Worm (Caenorhabditis elegans): ENCODE measurements around the gene osta-1.
A peak's percentile ranks its signal among the peaks of the same experiment; 100 is the strongest.

Gene osta-1

ce11 chrII:44740-45139, 38.3 kb downstream of the osta-1 start, which contains the start of gene rpoa-49:
Gene rpoa-49 (plus strand): TSS chrII:45040.
- TF ChIP-seq ceh-82 (tag; optimal IDR thresholded peaks at IDR 0.05) (no peak), blmp-1 (tag; optimal IDR thresholded peaks at IDR 0.05; ENCODE audit: insufficient read depth) (no peak), lin-13 (GFP tag; optimal IDR thresholded peaks at IDR 0.05) (no peak), nhr-12 (tag; optimal IDR thresholded peaks at IDR 0.05) (no peak), Y55F3AM.14 (GFP tag; optimal IDR thresholded peaks at IDR 0.05) (no peak), mbf-1 (tag; optimal IDR thresholded peaks at IDR 0.05) (no peak), nhr-11 (tag; optimal IDR thresholded peaks at IDR 0.05) (no peak), unc-55 (GFP tag; optimal IDR thresholded peaks at IDR 0.05) (no peak), unc-62 (GFP tag; optimal IDR thresholded peaks at IDR 0.05) (no peak), ztf-1 (GFP tag; conservative IDR thresholded peaks at IDR 0.05) (no peak), lsy-2 (tag; optimal IDR thresholded peaks at IDR 0.05) (no peak), nhr-25 (tag; optimal IDR thresholded peaks at IDR 0.05) (no peak), mdl-1 (tag; optimal IDR thresholded peaks at IDR 0.05) (no peak), fos-1 (tag; optimal IDR thresholded peaks at IDR 0.05) (no peak), nhr-6 (tag; optimal IDR thresholded peaks at IDR 0.05) (no peak), elt-3 (tag; optimal IDR thresholded peaks at IDR 0.05) (no peak)

ce11 chrII:46116-46515, 39.7 kb downstream of the osta-1 start, which contains the start of gene rpt-4:
Gene rpt-4 (minus strand): TSS chrII:46216.
- TF ChIP-seq fos-1 (tag; optimal IDR thresholded peaks at IDR 0.05) (no peak), gmeb-1 (tag; optimal IDR thresholded peaks at IDR 0.05) (no peak), skn-1 (tag; optimal IDR thresholded peaks at IDR 0.05) (no peak), crh-2 (tag; optimal IDR thresholded peaks at IDR 0.05) (no peak), lin-11 (tag; optimal IDR thresholded peaks at IDR 0.05) (no peak), ZK546.5 (tag; optimal IDR thresholded peaks at IDR 0.05) (no peak), ama-1 (optimal IDR thresholded peaks at IDR 0.05) (no peak), sma-3 (GFP tag; optimal IDR thresholded peaks at IDR 0.05) (no peak), nhr-11 (tag; optimal IDR thresholded peaks at IDR 0.05) (no peak), ceh-16 (tag; optimal IDR thresholded peaks at IDR 0.05) (no peak), unc-55 (GFP tag; optimal IDR thresholded peaks at IDR 0.05) (no peak), lin-39 (tag; optimal IDR thresholded peaks at IDR 0.05) (no peak), lin-13 (GFP tag; optimal IDR thresholded peaks at IDR 0.05) (no peak), ztf-1 (GFP tag; conservative IDR thresholded peaks at IDR 0.05) (no peak), blmp-1 (tag; optimal IDR thresholded peaks at IDR 0.05; ENCODE audit: insufficient read depth) (no peak), R02D3.7 (tag; optimal IDR thresholded peaks at IDR 0.05) (no peak), elt-1 (tag; optimal IDR thresholded peaks at IDR 0.05) (no peak)

ce11 chrII:47280-47679, 40.8 kb downstream of the osta-1 start, which contains the start of gene C23H3.5:
Gene C23H3.5 (plus strand): TSS chrII:47580.
- TF ChIP-seq snpc-4 (tag; optimal IDR thresholded peaks at IDR 0.05) = no peak
- no peak for TF ChIP-seq nhr-11 (tag; optimal IDR thresholded peaks at IDR 0.05)
- no peak for TF ChIP-seq aly-2 (tag; optimal IDR thresholded peaks at IDR 0.05)
- TF ChIP-seq gmeb-1 (tag; optimal IDR thresholded peaks at IDR 0.05) = no peak
- TF ChIP-seq ZK546.5 (tag; optimal IDR thresholded peaks at IDR 0.05) = no peak
- TF ChIP-seq R02D3.7 (tag; optimal IDR thresholded peaks at IDR 0.05) = no peak
- no peak for TF ChIP-seq C34F6.9 (tag; optimal IDR thresholded peaks at IDR 0.05)
- TF ChIP-seq unc-55 (GFP tag; optimal IDR thresholded peaks at IDR 0.05) = no peak
- TF ChIP-seq nhr-10 (tag; optimal IDR thresholded peaks at IDR 0.05) = no peak
- no peak for TF ChIP-seq lin-11 (tag; optimal IDR thresholded peaks at IDR 0.05)
- TF ChIP-seq elt-1 (tag; optimal IDR thresholded peaks at IDR 0.05) = no peak
- TF ChIP-seq crh-2 (tag; optimal IDR thresholded peaks at IDR 0.05) = no peak
- no peak for TF ChIP-seq fos-1 (tag; optimal IDR thresholded peaks at IDR 0.05)
- no peak for TF ChIP-seq skn-1 (tag; optimal IDR thresholded peaks at IDR 0.05)

ce11 chrII:50862-51261, 44.4 kb downstream of the osta-1 start:
- TF ChIP-seq nhr-10 (tag; optimal IDR thresholded peaks at IDR 0.05) = no peak
- TF ChIP-seq crh-2 (tag; optimal IDR thresholded peaks at IDR 0.05) = peak; percentile 11
- no peak for TF ChIP-seq mab-5 (tag; optimal IDR thresholded peaks at IDR 0.05)
- no peak for TF ChIP-seq F13H6.1 (tag; optimal IDR thresholded peaks at IDR 0.05)
- TF ChIP-seq lin-13 (GFP tag; optimal IDR thresholded peaks at IDR 0.05) = peak; percentile 10
- no peak for TF ChIP-seq alr-1 (tag; optimal IDR thresholded peaks at IDR 0.05)
- TF ChIP-seq ztf-11 (tag; optimal IDR thresholded peaks at IDR 0.05) = no peak
- TF ChIP-seq aly-2 (tag; optimal IDR thresholded peaks at IDR 0.05) = no peak
- peak; percentile 74 for TF ChIP-seq fos-1 (tag; optimal IDR thresholded peaks at IDR 0.05)

ce11 chrII:51352-51751, 44.9 kb downstream of the osta-1 start, which contains the start of gene sptl-1:
Gene sptl-1 (plus strand): TSS chrII:51652.
- no peak for TF ChIP-seq mab-5 (tag; optimal IDR thresholded peaks at IDR 0.05)
- no peak for TF ChIP-seq nhr-23 (tag; optimal IDR thresholded peaks at IDR 0.05)
- no peak for TF ChIP-seq peb-1 (tag; optimal IDR thresholded peaks at IDR 0.05)
- no peak for TF ChIP-seq sma-9 (GFP tag; optimal IDR thresholded peaks at IDR 0.05)
- no peak for TF ChIP-seq sma-9 (tag; optimal IDR thresholded peaks at IDR 0.05)
- TF ChIP-seq lin-39 (tag; optimal IDR thresholded peaks at IDR 0.05) = no peak
- no peak for TF ChIP-seq gmeb-1 (tag; optimal IDR thresholded peaks at IDR 0.05)
- TF ChIP-seq sma-3 (GFP tag; optimal IDR thresholded peaks at IDR 0.05) = no peak
